Worm (Caenorhabditis elegans): ENCODE data around the gene srh-250.

DNA sequence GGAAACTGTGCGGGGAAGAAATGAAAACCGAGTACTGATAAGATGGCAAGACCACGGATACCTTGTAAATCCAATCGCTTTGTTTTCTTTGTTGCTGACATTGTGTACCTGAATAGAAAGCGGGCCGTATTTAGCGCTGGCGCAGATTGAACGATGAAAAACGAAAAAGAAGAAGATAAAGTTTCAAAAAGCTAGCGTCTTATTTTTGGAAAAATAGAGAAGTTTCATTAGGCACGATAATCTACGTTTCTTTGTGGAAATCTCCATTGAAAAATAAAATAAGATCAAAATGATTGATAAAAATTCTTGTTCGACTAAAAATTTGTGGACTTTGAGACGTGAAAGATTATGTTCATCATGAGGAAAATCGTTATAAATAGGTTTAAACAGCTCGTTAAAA, 42.5 kb upstream of the srh-250 start, which contains the start of gene oac-4:
- TF ChIP-seq hnd-1 (tag; optimal IDR thresholded peaks at IDR 0.05): no peak
- TF ChIP-seq ama-1 (optimal IDR thresholded peaks at IDR 0.05): no peak
- TF ChIP-seq ceh-13 (GFP tag; optimal IDR thresholded peaks at IDR 0.05): no peak
- TF ChIP-seq sea-1 (GFP tag; conservative IDR thresholded peaks at IDR 0.05): no peak
- TF ChIP-seq F13C5.2 (tag; optimal IDR thresholded peaks at IDR 0.05): no peak
- no peak for TF ChIP-seq aly-1 (tag; optimal IDR thresholded peaks at IDR 0.05)
- no peak for TF ChIP-seq ets-7 (tag; optimal IDR thresholded peaks at IDR 0.05)
- no peak for TF ChIP-seq hmg-4 (GFP tag; optimal IDR thresholded peaks at IDR 0.05)
- TF ChIP-seq B0310.2 (tag; optimal IDR thresholded peaks at IDR 0.05): no peak
- TF ChIP-seq scrt-1 (GFP tag; IDR thresholded peaks at IDR 0.05): no peak
- no peak for TF ChIP-seq pes-1 (GFP tag; IDR thresholded peaks at IDR 0.05)
- TF ChIP-seq hmbx-1 (tag; optimal IDR thresholded peaks at IDR 0.05): no peak
- no peak for TF ChIP-seq flt-1 (GFP tag; IDR thresholded peaks at IDR 0.05)
- no peak for TF ChIP-seq tbx-11 (GFP tag; IDR thresholded peaks at IDR 0.05)

All from whole organism, early embryonic.